Worm (Caenorhabditis elegans): ENCODE measurements around the gene tmem-131.

The tmem-131 gene

DNA sequence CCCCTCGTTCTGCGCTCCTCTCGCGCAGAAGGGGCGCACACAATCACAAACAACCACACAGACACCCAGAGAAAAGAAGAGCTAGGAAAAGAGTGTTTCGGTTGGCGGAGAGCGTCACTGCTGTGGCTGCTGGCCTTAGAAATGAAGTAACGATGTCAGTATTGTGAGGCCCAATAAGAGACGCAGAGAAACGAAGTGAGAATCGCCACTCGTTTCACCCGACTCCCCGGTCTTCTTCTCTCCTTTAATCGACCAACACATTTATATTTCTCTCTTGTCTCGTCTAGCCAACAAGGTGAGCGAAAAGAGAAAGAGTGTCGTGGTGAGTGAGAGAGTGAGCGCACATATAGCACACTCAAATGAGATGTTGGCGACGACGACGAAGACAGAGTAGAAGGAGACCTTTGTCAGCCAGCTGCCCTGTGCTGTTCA lies 16.0 kb upstream of the tmem-131 start (continued):
- TF ChIP-seq D1046.2 (GFP tag; IDR thresholded peaks at IDR 0.05) (no peak), ztf-11 (tag; optimal IDR thresholded peaks at IDR 0.05) (no peak), Y75B8A.6 (GFP tag; IDR thresholded peaks at IDR 0.05) (no peak), daf-16 (GFP tag; optimal IDR thresholded peaks at IDR 0.05) (peak; percentile 22 to 27), daf-16 (tag; optimal IDR thresholded peaks at IDR 0.05) (peak; percentile 17), zfp-3 (GFP tag; conservative IDR thresholded peaks at IDR 0.05) (no peak), F37D6.2 (tag; optimal IDR thresholded peaks at IDR 0.05) (peak; percentile 85), aha-1 (tag) (peak; percentile 98), lin-13 (GFP tag; optimal IDR thresholded peaks at IDR 0.05) (peak; percentile 63), hif-1 (tag; optimal IDR thresholded peaks at IDR 0.05) (peak in 1 of 2 experiments; percentile 73), dmd-6 (GFP tag; IDR thresholded peaks at IDR 0.05) (peak; percentile 64), rbr-2 (tag; optimal IDR thresholded peaks at IDR 0.05) (peak; percentile 90), lin-39 (tag; optimal IDR thresholded peaks at IDR 0.05) (no peak), nhr-48 (tag; optimal IDR thresholded peaks at IDR 0.05) (peak; percentile 58), attf-4 (tag; optimal IDR thresholded peaks at IDR 0.05) (no peak), nhr-25 (tag; optimal IDR thresholded peaks at IDR 0.05; ENCODE audit: borderline replicate concordance, insufficient read depth) (peak; percentile 62), nhr-6 (tag; optimal IDR thresholded peaks at IDR 0.05) (peak; percentile 65), nhr-237 (tag; optimal IDR thresholded peaks at IDR 0.05) (no peak), ZK337.2 (GFP tag; IDR thresholded peaks at IDR 0.05) (no peak), zag-1 (tag; optimal IDR thresholded peaks at IDR 0.05) (no peak), pha-4 (GFP tag; IDR thresholded peaks at IDR 0.05) (peak; percentile 76; the same call in 1 of the 2 replicates), pha-4 (tag; optimal IDR thresholded peaks at IDR 0.05) (peak; percentile 16), spr-1 (tag; optimal IDR thresholded peaks at IDR 0.05) (peak; percentile 54), dmd-8 (GFP tag; IDR thresholded peaks at IDR 0.05) (no peak), Y105C5A.15 (GFP tag; IDR thresholded peaks at IDR 0.05) (no peak), lin-38 (GFP tag; IDR thresholded peaks at IDR 0.05) (peak; percentile 67), daf-12 (tag; optimal IDR thresholded peaks at IDR 0.05) (no peak), ztf-7 (tag; optimal IDR thresholded peaks at IDR 0.05) (peak; percentile 79), nhr-102 (tag; optimal IDR thresholded peaks at IDR 0.05) (peak; percentile 48), ces-1 (GFP tag; optimal IDR thresholded peaks at IDR 0.05) (peak; percentile 71), nhr-11 (tag; optimal IDR thresholded peaks at IDR 0.05) (peak; percentile 94), T20F7.1 (GFP tag; optimal IDR thresholded peaks at IDR 0.05) (peak; percentile 72), nhr-41 (GFP tag; IDR thresholded peaks at IDR 0.05) (no peak), saeg-2 (GFP tag; IDR thresholded peaks at IDR 0.05) (no peak), ceh-44 (GFP tag; IDR thresholded peaks at IDR 0.05) (no peak), lin-1 (GFP tag; IDR thresholded peaks at IDR 0.05) (peak; percentile 32; the same call in 1 of the 2 replicates)

ce11 chrIII:5012460-5012859 lies 14.5 kb upstream of the tmem-131 start:
- TF ChIP-seq spr-3 (GFP tag; optimal IDR thresholded peaks at IDR 0.05) (no peak), unc-62 (GFP tag; optimal IDR thresholded peaks at IDR 0.05 in 1 of 2) (peak in 1 of 2 experiments; percentile 38), unc-62 (tag; optimal IDR thresholded peaks at IDR 0.05) (no peak), zip-11 (GFP tag; IDR thresholded peaks at IDR 0.05) (no peak), aha-1 (tag) (peak; percentile 43), unc-39 (tag; optimal IDR thresholded peaks at IDR 0.05) (no peak), dve-1 (tag; optimal IDR thresholded peaks at IDR 0.05; ENCODE audit: insufficient read depth) (no peak)
